Worm (Caenorhabditis elegans) whole organism, early embryonic: ENCODE measurements around the gene clec-76.

Experiments
- aly-1 ChIP-seq: sonication (generic microtip); optimal IDR thresholded peaks from 2 replicates; lab custom pipeline; 2016; ENCODE audit warnings: missing genetic modification characterization, missing compliant biosample characterization
- ama-1 ChIP-seq: fragments of 150-350 bp; optimal IDR thresholded peaks from 2 replicates; lab custom pipeline; 2014
- ceh-13 ChIP-seq: fragments of 200-800 bp; sonication (Bioruptor generic); optimal IDR thresholded peaks from 2 replicates; lab custom pipeline; 2018; ENCODE audit warnings: mild to moderate bottlenecking, missing genetic modification characterization, missing compliant biosample characterization
- flt-1 ChIP-seq: fragments of 200-800 bp; sonication (Bioruptor generic); IDR thresholded peaks from 2 replicates; pipeline ENCODE4 v1.3.6; 2022; ENCODE audit warnings: missing genetic modification characterization, missing compliant biosample characterization
- hmg-4 ChIP-seq: fragments of 200-800 bp; sonication (Bioruptor generic); optimal IDR thresholded peaks from 2 replicates; lab custom pipeline; 2018; ENCODE audit warnings: mild to moderate bottlenecking, missing genetic modification characterization, missing compliant biosample characterization
- scrt-1 ChIP-seq: fragments of 200-800 bp; sonication (Bioruptor generic); IDR thresholded peaks from 2 replicates; pipeline ENCODE4 v1.3.6; 2022; ENCODE audit warnings: missing genetic modification characterization, missing compliant biosample characterization
- tbx-11 ChIP-seq: fragments of 200-800 bp; sonication (Bioruptor generic); IDR thresholded peaks from 2 replicates; pipeline ENCODE4 v1.3.6; 2022; ENCODE audit warnings: missing genetic modification characterization, missing compliant biosample characterization
- tra-4 ChIP-seq: sonication (generic microtip); optimal IDR thresholded peaks from 2 replicates; lab custom pipeline; 2017; ENCODE audit warnings: missing genetic modification characterization, missing compliant biosample characterization

DNA sequence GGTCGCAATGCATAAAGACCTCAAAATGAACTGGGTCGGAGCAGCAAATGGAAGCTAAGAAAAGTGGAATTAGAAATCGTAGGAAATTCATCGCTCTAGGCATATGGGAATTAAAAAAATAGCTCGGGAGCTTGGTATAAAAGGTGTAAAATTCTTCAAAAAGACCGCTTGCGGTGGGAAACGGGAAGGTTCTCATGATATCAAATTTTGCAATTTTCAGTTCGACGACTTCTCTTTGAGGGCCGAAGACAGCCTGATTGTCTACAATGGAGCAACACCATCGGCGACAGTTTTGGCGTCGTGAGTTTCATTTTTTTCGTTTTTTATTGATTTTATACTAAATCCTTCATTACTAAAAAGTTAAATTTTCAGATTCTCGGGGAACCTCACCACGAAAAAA lies 33.5 kb downstream of the clec-76 start, which contains the start of gene F47C12.8:
- TF ChIP-seq ama-1 (no peak), ceh-13 (GFP tag; lab: Kevin White, UChicago) (no peak), flt-1 (GFP tag; lab: Robert Waterston, UW) (no peak), tra-4 (tag; lab: Kevin White, UChicago) (no peak), tbx-11 (GFP tag; lab: Robert Waterston, UW) (no peak), hmg-4 (GFP tag; lab: Kevin White, UChicago) (no peak), scrt-1 (GFP tag; lab: Robert Waterston, UW) (no peak), aly-1 (tag; lab: Kevin White, UChicago) (no peak)
